Fruit fly (Drosophila melanogaster): ENCODE data around the gene mRpL38.

dm6 chrX:14199967-14200531 lies 26.0 kb upstream of the mRpL38 start, which contains the start of gene CG11590:
- TF ChIP-seq h (optimal IDR thresholded peaks at IDR 0.05) (no peak), psq (optimal IDR thresholded peaks at IDR 0.05) (no peak), insv (optimal IDR thresholded peaks at IDR 0.05) (no peak), Sin3A (optimal IDR thresholded peaks at IDR 0.05) (no peak)
